Worm (Caenorhabditis elegans) whole organism, dauer: ENCODE results near the gene rps-2.

ENCODE experiments used
- unc-62 ChIP-seq: sonication (generic microtip); optimal IDR thresholded peaks from 2 replicates; lab custom pipeline; 2017; ENCODE audit warnings: missing biosample characterization, missing genetic modification reagents, missing genetic modification characterization

rps-2 gene

ce11 chrIV:7927218-7927617 lies 1.0 kb upstream of the rps-2 start, which contains the start of gene C49H3.12:
TSS of gene C49H3.12 (minus strand) at chrIV:7927318.
- no peak for TF ChIP-seq unc-62 (GFP tag; lab: Kevin White, UChicago)

- TF ChIP-seq unc-62 (GFP tag; lab: Kevin White, UChicago): no peak
These were observed 989 bp downstream of the rps-2 start for ce11 chrIV:7924975-7925828.

- TF ChIP-seq unc-62 (GFP tag; lab: Kevin White, UChicago): no peak
These were observed 2.2 kb downstream of the rps-2 start, which contains the start of the genes xpo-3 and C49H3.3 for ce11 chrIV:7923982-7924480. TSS of gene xpo-3 (minus strand) at chrIV:7924032. TSS of gene C49H3.3 (plus strand) at chrIV:7924350.

ce11 chrIV:7920126-7920525 lies 6.1 kb downstream of the rps-2 start, which contains the start of gene C49H3.16:
TSS of gene C49H3.16 (plus strand) at chrIV:7920426.
- no peak for TF ChIP-seq unc-62 (GFP tag; lab: Kevin White, UChicago)

- TF ChIP-seq unc-62 (GFP tag; lab: Kevin White, UChicago): no peak
These were observed 8.3 kb downstream of the rps-2 start for ce11 chrIV:7917881-7918280.

ce11 chrIV:7916907-7917306 lies 9.3 kb downstream of the rps-2 start:
- TF ChIP-seq unc-62 (GFP tag; lab: Kevin White, UChicago): no peak

- TF ChIP-seq unc-62 (GFP tag; lab: Kevin White, UChicago): no peak
These were observed 11.2 kb downstream of the rps-2 start, which contains the start of gene C49H3.4 for ce11 chrIV:7914991-7915390. TSS of gene C49H3.4 (plus strand) at chrIV:7915291.

- no peak for TF ChIP-seq unc-62 (GFP tag; lab: Kevin White, UChicago)
These were observed 15.9 kb downstream of the rps-2 start, which contains the start of the genes npp-27 and ntl-4 for ce11 chrIV:7910197-7910735. TSS of gene npp-27 (minus strand) at chrIV:7910247. TSS of gene ntl-4 (plus strand) at chrIV:7910575.

ce11 chrIV:7909455-7910141 lies 16.6 kb downstream of the rps-2 start:
- no peak for TF ChIP-seq unc-62 (GFP tag; lab: Kevin White, UChicago)

ce11 chrIV:7906643-7907042 lies 19.5 kb downstream of the rps-2 start:
- no peak for TF ChIP-seq unc-62 (GFP tag; lab: Kevin White, UChicago)

ce11 chrIV:7903359-7903758 lies 22.8 kb downstream of the rps-2 start, which contains the start of gene C49H3.6:
TSS of gene C49H3.6 (plus strand) at chrIV:7903738.
- no peak for TF ChIP-seq unc-62 (GFP tag; lab: Kevin White, UChicago)

ce11 chrIV:7902221-7902904 lies 23.8 kb downstream of the rps-2 start, which contains the start of gene arp-11:
TSS of gene arp-11 (minus strand) at chrIV:7902271.
- no peak for TF ChIP-seq unc-62 (GFP tag; lab: Kevin White, UChicago)

ce11 chrIV:7898489-7898888 lies 27.7 kb downstream of the rps-2 start:
- no peak for TF ChIP-seq unc-62 (GFP tag; lab: Kevin White, UChicago)

- TF ChIP-seq unc-62 (GFP tag; lab: Kevin White, UChicago): no peak
These were observed 28.2 kb downstream of the rps-2 start for ce11 chrIV:7897953-7898352.

- TF ChIP-seq unc-62 (GFP tag; lab: Kevin White, UChicago): no peak
These were observed 28.7 kb downstream of the rps-2 start, which contains the start of gene ilys-4 for ce11 chrIV:7897443-7897842. TSS of gene ilys-4 (minus strand) at chrIV:7897543.
